Worm (Caenorhabditis elegans) whole organism, L2 larva: ENCODE measurements around the gene oig-4.

ENCODE experiments used
- elt-1 ChIP-seq: fragments of 150-350 bp; optimal IDR thresholded peaks from 2 replicates; lab custom pipeline; 2014; ENCODE audit warnings: missing biosample characterization, missing genetic modification characterization
- nhr-12 ChIP-seq: fragments of 150-350 bp; optimal IDR thresholded peaks from 2 replicates; lab custom pipeline; 2014; ENCODE audit warnings: missing biosample characterization, missing genetic modification characterization
- skn-1 ChIP-seq: sonication (generic microtip); optimal IDR thresholded peaks from 2 replicates; lab custom pipeline; 2017; ENCODE audit warnings: missing biosample characterization, missing genetic modification characterization
- sma-3 ChIP-seq: sonication (generic microtip); optimal IDR thresholded peaks from 2 replicates; lab custom pipeline; 2016; ENCODE audit warnings: missing genetic modification reagents, missing genetic modification characterization, missing compliant biosample characterization
- snpc-4 ChIP-seq: fragments of 150-350 bp; optimal IDR thresholded peaks from 2 replicates; lab custom pipeline; 2014; ENCODE audit warnings: missing biosample characterization, missing genetic modification characterization
- unc-62 ChIP-seq: fragments of 150-350 bp; optimal IDR thresholded peaks from 2 replicates; lab custom pipeline; 2014; ENCODE audit warnings: missing biosample characterization, missing genetic modification reagents, missing genetic modification characterization
- zag-1 ChIP-seq: fragments of 150-350 bp; optimal IDR thresholded peaks from 2 replicates; lab custom pipeline; 2014; ENCODE audit warnings: missing biosample characterization, missing genetic modification characterization
- ztf-11 ChIP-seq: sonication (generic microtip); optimal IDR thresholded peaks from 2 replicates; lab custom pipeline; 2017; ENCODE audit warnings: missing biosample characterization, missing genetic modification characterization

DNA sequence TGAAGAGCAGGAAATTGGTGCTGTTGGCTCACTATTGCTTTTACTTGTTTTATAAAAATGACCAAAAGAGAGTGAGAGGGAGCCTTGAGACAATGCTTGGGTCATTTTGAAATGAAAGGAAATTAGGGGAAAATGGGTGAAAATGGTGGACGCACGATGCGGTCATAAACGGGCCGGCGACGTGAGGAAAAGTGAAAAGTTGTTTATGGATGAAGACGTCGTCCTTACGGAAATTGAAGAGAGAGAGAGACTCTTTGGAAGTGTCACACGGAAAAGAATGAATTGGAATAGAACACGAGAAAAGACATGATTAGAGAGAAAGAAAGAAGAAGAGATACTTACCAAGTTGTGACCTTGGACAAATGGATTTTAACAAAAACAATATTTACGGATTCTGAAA, 8.2 kb downstream of the oig-4 start:
- TF ChIP-seq elt-1 (tag; lab: Kevin White, UChicago) (no peak), sma-3 (no peak), unc-62 (GFP tag; lab: Kevin White, UChicago) (no peak), snpc-4 (tag; lab: Kevin White, UChicago) (no peak), nhr-12 (tag; lab: Kevin White, UChicago) (no peak), skn-1 (tag; lab: Kevin White, UChicago) (no peak), zag-1 (no peak), ztf-11 (tag; lab: Kevin White, UChicago) (no peak)
